Fruit fly (Drosophila melanogaster): ENCODE measurements around the gene RhoGEF64C.

Gene RhoGEF64C

DNA sequence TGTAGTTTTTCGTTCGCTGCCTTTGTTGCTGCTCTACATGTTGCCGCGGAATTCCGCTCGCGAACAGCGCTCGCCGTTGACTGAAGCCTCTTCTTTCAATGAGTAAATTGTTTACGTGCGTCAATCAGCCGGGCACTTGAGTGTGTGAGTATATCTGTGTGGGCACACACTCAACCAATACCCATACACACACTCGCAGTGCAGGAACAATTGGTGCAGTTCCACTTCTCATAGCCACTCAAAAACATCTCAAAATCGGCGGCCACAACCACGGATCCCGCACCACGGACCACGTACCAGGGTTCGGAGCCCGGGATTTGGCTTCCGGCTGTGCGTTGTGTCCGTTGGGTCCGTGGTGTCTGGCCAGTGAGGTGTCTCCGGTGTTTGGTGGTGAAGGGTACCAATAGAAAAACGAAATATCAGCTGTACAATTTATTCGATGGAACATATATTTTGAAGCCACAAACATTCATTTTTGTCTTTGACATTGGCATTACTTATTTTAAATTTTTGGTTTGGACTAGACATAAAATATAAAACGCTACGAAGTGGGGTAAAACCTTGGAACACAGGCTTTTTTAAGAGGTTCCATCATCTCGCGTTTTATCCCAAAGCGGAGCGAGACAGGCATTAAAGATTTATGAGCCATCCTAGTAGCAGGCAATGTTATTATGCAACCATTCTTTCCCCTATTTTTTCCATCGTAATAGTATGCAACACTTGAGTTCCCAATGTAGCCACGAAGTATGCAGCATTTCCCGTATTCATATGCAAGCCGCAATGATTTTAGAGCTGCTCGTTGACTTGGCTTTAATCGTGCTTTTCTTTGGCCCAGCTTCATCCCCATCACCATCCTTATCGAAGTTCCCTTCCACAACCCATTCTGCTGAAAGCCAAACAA is 147.7 kb downstream of the RhoGEF64C start, which contains the start of gene CG13707:
Gene CG13707, minus strand, starts transcription at position 70 of the 901 bp plus-strand sequence.
- TF ChIP-seq CG10462 (GFP tag; optimal IDR thresholded peaks at IDR 0.05) (no peak), CG11696 (GFP tag; IDR thresholded peaks at IDR 0.05) (no peak), CG10565 (GFP tag; optimal IDR thresholded peaks at IDR 0.05) (no peak), Hand (GFP tag; optimal IDR thresholded peaks at IDR 0.05) (no peak), gfzf (GFP tag; optimal IDR thresholded peaks at IDR 0.05) (peak; percentile 35), CG15601 (tag; optimal IDR thresholded peaks at IDR 0.05) (peak; percentile 90), Atf3 (GFP tag; optimal IDR thresholded peaks at IDR 0.05) (no peak), CG3847 (GFP tag; IDR thresholded peaks at IDR 0.05) (no peak), NK7.1 (GFP tag; optimal IDR thresholded peaks at IDR 0.05) (no peak), NFAT (GFP tag; IDR thresholded peaks at IDR 0.05) (peak; percentile 22; the same call in 1 of the 2 replicates), pzg (GFP tag; optimal IDR thresholded peaks at IDR 0.05) (peak; percentile 23), oc (tag; optimal IDR thresholded peaks at IDR 0.05) (no peak), sim (GFP tag; IDR thresholded peaks at IDR 0.05) (no peak), Med (GFP tag) (peak; percentile 10), gcm2 (GFP tag; optimal IDR thresholded peaks at IDR 0.05) (no peak), Nf-YB (GFP tag; optimal IDR thresholded peaks at IDR 0.05) (no peak), CG31224 (GFP tag; IDR thresholded peaks at IDR 0.05) (no peak), Mrtf (GFP tag; IDR thresholded peaks at IDR 0.05) (no peak), HLH54F (GFP tag; optimal IDR thresholded peaks at IDR 0.05) (no peak), E2f2 (GFP tag; IDR thresholded peaks at IDR 0.05) (no peak), CG15514 (GFP tag; optimal IDR thresholded peaks at IDR 0.05) (peak; percentile 48), Awh (GFP tag; IDR thresholded peaks at IDR 0.05) (peak; percentile 59; the same call in 1 of the 2 replicates), CG12391 (tag; optimal IDR thresholded peaks at IDR 0.05) (no peak), Nf-YA (GFP tag; IDR thresholded peaks at IDR 0.05) (no peak), Rx (GFP tag; IDR thresholded peaks at IDR 0.05) (peak; percentile 46; the same call in 1 of the 2 replicates), CG17912 (GFP tag; optimal IDR thresholded peaks at IDR 0.05) (no peak), Trl (optimal IDR thresholded peaks at IDR 0.05) (no peak), Trl (GFP tag; optimal IDR thresholded peaks at IDR 0.05) (no peak), fd3F (GFP tag; optimal IDR thresholded peaks at IDR 0.05) (no peak), sr (GFP tag; IDR thresholded peaks at IDR 0.05) (no peak), fd64A (GFP tag; optimal IDR thresholded peaks at IDR 0.05) (peak; percentile 17), ash1 (GFP tag; optimal IDR thresholded peaks at IDR 0.05) (no peak), wdn (GFP tag; IDR thresholded peaks at IDR 0.05) (no peak), lov (optimal IDR thresholded peaks at IDR 0.05) (no peak), lov (GFP tag; IDR thresholded peaks at IDR 0.05) (0 out of 3 replicates have a peak, but pooled peaks have one; percentile 26), CG8290 (GFP tag; optimal IDR thresholded peaks at IDR 0.05) (no peak), CG8290 (tag; optimal IDR thresholded peaks at IDR 0.05) (peak in 1 of 2 experiments; percentile 30), CG9727 (GFP tag; optimal IDR thresholded peaks at IDR 0.05) (no peak), CG10274 (GFP tag; optimal IDR thresholded peaks at IDR 0.05) (no peak), Blimp-1 (GFP tag; optimal IDR thresholded peaks at IDR 0.05) (no peak), lmd (GFP tag; IDR thresholded peaks at IDR 0.05) (no peak), pros (GFP tag; optimal IDR thresholded peaks at IDR 0.05) (no peak), CG17361 (GFP tag; IDR thresholded peaks at IDR 0.05) (0 out of 3 replicates have a peak, but pooled peaks have one; percentile 34), CG11723 (GFP tag; optimal IDR thresholded peaks at IDR 0.05) (no peak), CG14710 (tag; optimal IDR thresholded peaks at IDR 0.05) (no peak), Lpt (GFP tag; optimal IDR thresholded peaks at IDR 0.05) (no peak), CG17612 (GFP tag; IDR thresholded peaks at IDR 0.05) (no peak), pum (GFP tag; optimal IDR thresholded peaks at IDR 0.05) (no peak), Meics (GFP tag; optimal IDR thresholded peaks at IDR 0.05) (peak; percentile 8), Dll (GFP tag; IDR thresholded peaks at IDR 0.05; ENCODE audit: partially characterized antibody) (no peak), CTCF (GFP tag; optimal IDR thresholded peaks at IDR 0.05) (peak; percentile 80)
